Worm (Caenorhabditis elegans) whole organism, L3 larva: ENCODE measurements around the gene fcmt-1.

Experiments
- ama-1 ChIP-seq: fragments of 150-350 bp; optimal IDR thresholded peaks from 2 replicates; lab custom pipeline; 2018
- eor-1 ChIP-seq, 2 experiments: fragments of 150-350 bp; optimal IDR thresholded peaks; 2 replicates each; lab custom pipeline; 2014 to 2018; ENCODE audit warnings: missing biosample characterization in 2 of 2, missing genetic modification characterization in 2 of 2
- lin-15B ChIP-seq: fragments of 150-350 bp; optimal IDR thresholded peaks from 2 replicates; lab custom pipeline; 2014; ENCODE audit warnings: missing biosample characterization, missing genetic modification characterization
- tbx-2 ChIP-seq: sonication (generic microtip); optimal IDR thresholded peaks from 2 replicates; lab custom pipeline; 2016; ENCODE audit warnings: mild to moderate bottlenecking, missing genetic modification characterization, missing compliant biosample characterization
- unc-62 ChIP-seq: fragments of 150-350 bp; sonication (generic microtip); optimal IDR thresholded peaks from 4 replicates; lab custom pipeline; 2014; ENCODE audit warnings: missing biosample characterization, missing genetic modification reagents, missing genetic modification characterization

- TF ChIP-seq ama-1 (lab: Kevin White, UChicago) = no peak
- TF ChIP-seq tbx-2 = no peak
- TF ChIP-seq eor-1 (tag; optimal IDR thresholded peaks at IDR 0.05; lab: Kevin White, UChicago) = no peak
- no peak for TF ChIP-seq unc-62 (GFP tag; lab: Kevin White, UChicago)
- TF ChIP-seq lin-15B = no peak
These were observed 24.5 kb upstream of the fcmt-1 start for ce11 chrII:11733850-11734249.
